Worm (Caenorhabditis elegans) whole organism, dauer: ENCODE results near the gene F59B8.1.

Experiments used
- unc-62 ChIP-seq: sonication (generic microtip); optimal IDR thresholded peaks from 2 replicates; lab custom pipeline; 2017; ENCODE audit warnings: missing biosample characterization, missing genetic modification reagents, missing genetic modification characterization

Gene F59B8.1

DNA sequence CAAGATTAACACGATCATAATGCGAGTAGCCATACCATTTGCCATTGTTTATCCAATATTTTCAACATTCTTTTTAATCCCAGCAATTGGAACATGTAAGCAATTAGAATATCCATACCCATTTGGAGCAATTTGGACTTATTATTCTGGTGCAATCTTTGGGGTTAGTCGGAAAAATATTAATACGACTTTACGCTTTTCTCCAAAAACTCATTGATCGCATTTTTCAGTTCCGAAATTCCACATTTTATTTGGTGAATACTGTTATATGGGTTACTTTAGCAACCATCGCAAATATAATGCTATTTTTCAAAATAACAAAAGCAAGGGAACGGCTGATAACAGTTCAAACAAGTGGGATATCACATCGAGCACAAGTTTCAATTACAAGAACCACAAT lies 58.7 kb downstream of the F59B8.1 start:
- no peak for TF ChIP-seq unc-62 (GFP tag; lab: Kevin White, UChicago)

DNA sequence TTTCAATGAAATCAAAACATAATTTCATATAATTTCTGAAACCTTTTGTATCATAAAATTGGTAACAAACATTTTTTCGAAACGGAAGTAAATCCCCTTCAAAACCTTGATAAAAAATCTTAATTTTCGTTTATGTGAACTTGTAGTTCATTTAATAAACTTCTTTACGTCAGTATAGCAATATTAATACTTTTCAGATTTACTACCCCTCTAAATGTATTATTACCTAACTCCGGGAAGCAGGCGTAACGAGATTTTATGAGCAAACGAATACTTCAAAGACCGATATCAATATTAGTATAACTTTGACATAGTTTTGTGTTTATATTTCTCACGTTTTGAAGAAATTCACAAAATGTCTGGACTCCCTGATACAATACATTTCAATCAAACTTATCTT lies 60.3 kb downstream of the F59B8.1 start, which contains the start of gene sru-1:
Gene sru-1, plus strand, starts transcription at position 301 of the 400 bp plus-strand sequence.
- TF ChIP-seq unc-62 (GFP tag; lab: Kevin White, UChicago) = no peak
